Fruit fly (Drosophila melanogaster): Measurements from ENCODE around the gene CG14634.

Gene CG14634

dm6 chrX:900725-901345 is 38.4 kb downstream of the CG14634 start (continued):
- 0 out of 3 replicates have a peak, but pooled peaks have one; percentile 20 for TF ChIP-seq CG2889 (GFP tag; IDR thresholded peaks at IDR 0.05)
- TF ChIP-seq CG16813 (GFP tag; IDR thresholded peaks at IDR 0.05; ENCODE audit: partially characterized antibody), result no peak
- TF ChIP-seq dm (GFP tag; optimal IDR thresholded peaks at IDR 0.05), result peak; percentile 40
- no peak for TF ChIP-seq sna (GFP tag; IDR thresholded peaks at IDR 0.05; ENCODE audit: partially characterized antibody)
- peak; percentile 79 for TF ChIP-seq Gug (GFP tag; IDR thresholded peaks at IDR 0.05)
- peak; percentile 83 for TF ChIP-seq sisA (GFP tag; IDR thresholded peaks at IDR 0.05)
- TF ChIP-seq CG7745 (tag; optimal IDR thresholded peaks at IDR 0.05), result no peak
- peak; percentile 68 for TF ChIP-seq ara (GFP tag; IDR thresholded peaks at IDR 0.05)
- TF ChIP-seq CG12104 (GFP tag; optimal IDR thresholded peaks at IDR 0.05), result no peak
- TF ChIP-seq tap (tag; optimal IDR thresholded peaks at IDR 0.05), result peak; percentile 73
- peak; percentile 16 for TF ChIP-seq CG3163 (GFP tag; optimal IDR thresholded peaks at IDR 0.05)
- TF ChIP-seq dysf (GFP tag; IDR thresholded peaks at IDR 0.05), result peak; percentile 89
- no peak for TF ChIP-seq Lpt (GFP tag; optimal IDR thresholded peaks at IDR 0.05)
- TF ChIP-seq CG12299 (tag; optimal IDR thresholded peaks at IDR 0.05), result peak; percentile 67
- TF ChIP-seq Adf1 (GFP tag; IDR thresholded peaks at IDR 0.05), result peak; percentile 33; the same call in 1 of the 2 replicates
- no peak for TF ChIP-seq Hr39 (optimal IDR thresholded peaks at IDR 0.05)
- peak; percentile 30 for TF ChIP-seq CG3838 (GFP tag; optimal IDR thresholded peaks at IDR 0.05)
- TF ChIP-seq ind (GFP tag; optimal IDR thresholded peaks at IDR 0.05), result peak; percentile 89
- TF ChIP-seq ash1 (GFP tag; optimal IDR thresholded peaks at IDR 0.05), result no peak
- TF ChIP-seq Dad (GFP tag; optimal IDR thresholded peaks at IDR 0.05), result peak; percentile 69
- 0 out of 3 replicates have a peak, but pooled peaks have one; percentile 48 for TF ChIP-seq jigr1 (GFP tag; IDR thresholded peaks at IDR 0.05)
- TF ChIP-seq Doc3 (GFP tag; IDR thresholded peaks at IDR 0.05; ENCODE audit: partially characterized antibody), result no peak
- TF ChIP-seq Trl (optimal IDR thresholded peaks at IDR 0.05), result peak; percentile 71 to 78
- peak; percentile 83 for TF ChIP-seq Trl (GFP tag; optimal IDR thresholded peaks at IDR 0.05)
- TF ChIP-seq luna (GFP tag; optimal IDR thresholded peaks at IDR 0.05), result peak; percentile 23
- peak; percentile 42 for TF ChIP-seq fu2 (GFP tag; optimal IDR thresholded peaks at IDR 0.05)
- peak; percentile 22 for TF ChIP-seq Jarid2 (GFP tag; optimal IDR thresholded peaks at IDR 0.05)
- peak; percentile 49 for TF ChIP-seq Fer2 (tag; optimal IDR thresholded peaks at IDR 0.05)
- TF ChIP-seq esg (GFP tag; conservative IDR thresholded peaks at IDR 0.05), result peak; percentile 77
- peak; percentile 70 for TF ChIP-seq zfh2 (GFP tag; optimal IDR thresholded peaks at IDR 0.05)
- TF ChIP-seq CG8765 (GFP tag; IDR thresholded peaks at IDR 0.05), result peak; percentile 44; the same call in 1 of the 2 replicates
- no peak for TF ChIP-seq Sry-β (GFP tag; optimal IDR thresholded peaks at IDR 0.05)
- TF ChIP-seq Sin3A (optimal IDR thresholded peaks at IDR 0.05), result no peak
- TF ChIP-seq Sox102F (GFP tag; optimal IDR thresholded peaks at IDR 0.05), result peak; percentile 84
- TF ChIP-seq HHEX (GFP tag; optimal IDR thresholded peaks at IDR 0.05), result peak; percentile 73
- peak; percentile 83 for TF ChIP-seq CG11695 (GFP tag; IDR thresholded peaks at IDR 0.05)
- TF ChIP-seq emc (GFP tag; optimal IDR thresholded peaks at IDR 0.05), result peak; percentile 48
- peak; percentile 77 for TF ChIP-seq phol (tag; optimal IDR thresholded peaks at IDR 0.05)
- peak; percentile 74 for TF ChIP-seq CG7372 (GFP tag; IDR thresholded peaks at IDR 0.05)
- TF ChIP-seq lbe (GFP tag; optimal IDR thresholded peaks at IDR 0.05), result peak; percentile 86
- peak; percentile 51 for TF ChIP-seq mirr (GFP tag; optimal IDR thresholded peaks at IDR 0.05)
- TF ChIP-seq Mad (GFP tag; optimal IDR thresholded peaks at IDR 0.05), result peak; percentile 67
- TF ChIP-seq CG14860 (GFP tag; IDR thresholded peaks at IDR 0.05; ENCODE audit: partially characterized antibody), result no peak
- TF ChIP-seq CG8290 (GFP tag; optimal IDR thresholded peaks at IDR 0.05), result peak; percentile 61
- TF ChIP-seq CG8290 (tag; optimal IDR thresholded peaks at IDR 0.05), result peak in 1 of 2 experiments; percentile 95
- TF ChIP-seq Ada2b (GFP tag; IDR thresholded peaks at IDR 0.05), result peak; percentile 83
- peak; percentile 69 for TF ChIP-seq cwo (GFP tag; optimal IDR thresholded peaks at IDR 0.05)
- peak; percentile 47 for TF ChIP-seq Myb (GFP tag; optimal IDR thresholded peaks at IDR 0.05)
- peak; percentile 86 for TF ChIP-seq CG2678 (tag; optimal IDR thresholded peaks at IDR 0.05)
- peak; percentile 41; the same call in 1 of the 2 replicates for TF ChIP-seq chm (GFP tag; IDR thresholded peaks at IDR 0.05)
- TF ChIP-seq tgo (GFP tag; IDR thresholded peaks at IDR 0.05), result peak; percentile 84
- TF ChIP-seq grn (GFP tag; optimal IDR thresholded peaks at IDR 0.05), result no peak
